Worm (Caenorhabditis elegans) whole organism, L1 larva: ENCODE measurements around the gene let-268.
"Not testable (repeated sequence)": the region's sequence is repeated elsewhere in the genome, so short reads cannot be mapped to it uniquely, and the experiment has no call there.

Experiments used
- ama-1 ChIP-seq: fragments of 150-350 bp; optimal IDR thresholded peaks from 2 replicates; lab custom pipeline; 2014
- fos-1 ChIP-seq: fragments of 150-350 bp; optimal IDR thresholded peaks from 2 replicates; lab custom pipeline; 2014; ENCODE audit warnings: missing biosample characterization, missing genetic modification characterization
- lin-39 ChIP-seq: fragments of 150-350 bp; optimal IDR thresholded peaks from 2 replicates; lab custom pipeline; 2014; ENCODE audit warnings: missing biosample characterization, missing genetic modification reagents, missing genetic modification characterization
- tbx-2 ChIP-seq: sonication (generic microtip); optimal IDR thresholded peaks from 2 replicates; lab custom pipeline; 2016; ENCODE audit warnings: missing genetic modification characterization, missing compliant biosample characterization
- unc-62 ChIP-seq: fragments of 150-350 bp; optimal IDR thresholded peaks from 2 replicates; lab custom pipeline; 2014; ENCODE audit warnings: missing biosample characterization, missing genetic modification reagents, missing genetic modification characterization
- unc-86 ChIP-seq: sonication (generic microtip); optimal IDR thresholded peaks from 2 replicates; lab custom pipeline; 2016; ENCODE audit warnings: missing genetic modification characterization, missing compliant biosample characterization
- vab-15 ChIP-seq: sonication (generic microtip); optimal IDR thresholded peaks from 2 replicates; lab custom pipeline; 2017; ENCODE audit warnings: missing genotype, mild to moderate bottlenecking, missing genetic modification characterization, missing compliant biosample characterization

DNA sequence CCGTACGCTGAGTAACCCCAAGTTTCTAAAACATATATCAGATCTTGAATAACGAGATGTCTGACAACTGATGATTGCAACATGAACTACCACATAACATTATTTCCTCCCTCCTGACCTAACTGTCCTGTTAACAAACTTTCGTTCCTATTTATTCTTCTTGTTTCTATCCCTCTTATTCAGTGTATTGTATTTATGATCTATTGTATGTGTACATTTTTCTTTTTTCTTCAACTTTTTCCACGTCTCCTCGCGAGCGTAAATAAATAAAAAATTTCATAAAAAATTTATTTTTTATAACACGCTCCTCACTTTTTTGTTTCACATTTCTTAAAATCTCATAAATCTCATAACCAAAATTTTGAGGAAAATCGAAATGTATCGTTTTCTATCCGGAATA, 33.5 kb downstream of the let-268 start, which contains the start of gene ZK892.4:
- TF ChIP-seq fos-1 (tag; lab: Kevin White, UChicago); vab-15 (tag; lab: Kevin White, UChicago); tbx-2 (tag; lab: Kevin White, UChicago); unc-62 (GFP tag; lab: Kevin White, UChicago); ama-1; unc-86 (tag; lab: Kevin White, UChicago); lin-39: not testable (repeated sequence)
